Worm (Caenorhabditis elegans) whole organism, L1 larva: Measurements from ENCODE around the gene dsb-2.

Experiments used
- C04F5.9 ChIP-seq: sonication (generic microtip); optimal IDR thresholded peaks from 2 replicates; lab custom pipeline; 2016; ENCODE audit warnings: missing genetic modification characterization, missing compliant biosample characterization
- C16A3.4 ChIP-seq: fragments of 150-350 bp; optimal IDR thresholded peaks from 2 replicates; lab custom pipeline; 2014; ENCODE audit warnings: missing biosample characterization, missing genetic modification characterization
- Y116A8C.19 ChIP-seq: sonication (generic microtip); optimal IDR thresholded peaks from 2 replicates; lab custom pipeline; 2016; ENCODE audit warnings: missing compliant biosample characterization, missing genetic modification characterization, borderline replicate concordance
- aly-2 ChIP-seq: fragments of 150-350 bp; optimal IDR thresholded peaks from 2 replicates; lab custom pipeline; 2014; ENCODE audit warnings: missing biosample characterization, missing genetic modification characterization
- blmp-1 ChIP-seq: fragments of 150-350 bp; optimal IDR thresholded peaks from 2 replicates; lab custom pipeline; 2014; ENCODE audit warnings: missing biosample characterization, missing genetic modification characterization
- ceh-63 ChIP-seq: fragments of 200-800 bp; sonication (Bioruptor generic); optimal IDR thresholded peaks from 2 replicates; lab custom pipeline; 2018; ENCODE audit warnings: mild to moderate bottlenecking, missing genetic modification characterization, missing compliant biosample characterization
- ceh-88 ChIP-seq: fragments of 200-800 bp; sonication (Bioruptor generic); IDR thresholded peaks from 2 replicates; pipeline ENCODE4 v1.3.6; 2022; ENCODE audit warnings: missing genetic modification characterization, missing compliant biosample characterization
- dsc-1 ChIP-seq: sonication (generic microtip); optimal IDR thresholded peaks from 2 replicates; lab custom pipeline; 2016; ENCODE audit warnings: mild to moderate bottlenecking, missing genetic modification characterization, missing compliant biosample characterization
- efl-1 ChIP-seq, 4 experiments: fragments of 150-350 bp; optimal IDR thresholded peaks in 3 of 4; peaks in 1 of 4; 1 replicate in 1 of 4; 2 replicates in 3 of 4; lab custom pipeline; 2014; ENCODE audit warnings: missing biosample characterization in 2 of 4, missing genetic modification characterization in 2 of 4, missing genetic modification reagents in 2 of 4
- egl-27 ChIP-seq, 2 experiments: fragments of 150-350 bp in 1 of 2; sonication (generic microtip); optimal IDR thresholded peaks; 3 replicates each; lab custom pipeline; 2017 to 2018; ENCODE audit warnings: missing biosample characterization in 2 of 2, missing genetic modification characterization in 2 of 2, missing genetic modification reagents in 2 of 2
- elt-2 ChIP-seq: sonication (generic microtip); optimal IDR thresholded peaks from 2 replicates; lab custom pipeline; 2016; ENCODE audit warnings: missing genetic modification characterization, mild to moderate bottlenecking, inconsistent platforms, missing compliant biosample characterization, missing genetic modification reagents
- elt-3 ChIP-seq, 6 experiments: fragments of 150-350 bp in 1 of 6; sonication (generic microtip); optimal IDR thresholded peaks; 2 replicates each; lab custom pipeline; 2017 to 2018; ENCODE audit warnings: missing biosample characterization in 6 of 6, missing genetic modification characterization in 6 of 6, inconsistent platforms in 1 of 6
- fkh-10 ChIP-seq: sonication (generic microtip); optimal IDR thresholded peaks from 2 replicates; lab custom pipeline; 2017; ENCODE audit warnings: missing biosample characterization, missing genetic modification reagents, missing genetic modification characterization
- fkh-4 ChIP-seq: sonication (generic microtip); optimal IDR thresholded peaks from 2 replicates; lab custom pipeline; 2016; ENCODE audit warnings: missing compliant biosample characterization, missing genetic modification characterization, borderline replicate concordance
- fos-1 ChIP-seq: fragments of 150-350 bp; optimal IDR thresholded peaks from 2 replicates; lab custom pipeline; 2014; ENCODE audit warnings: missing biosample characterization, missing genetic modification characterization
- grh-1 ChIP-seq: fragments of 200-800 bp; sonication (Bioruptor generic); IDR thresholded peaks from 2 replicates; pipeline ENCODE4 v1.3.6; 2022; ENCODE audit warnings: missing genetic modification reagents, missing genetic modification characterization, missing compliant biosample characterization
- hlh-17 ChIP-seq: fragments of 200-800 bp; sonication (Bioruptor generic); optimal IDR thresholded peaks from 2 replicates; lab custom pipeline; 2018; ENCODE audit warnings: missing genetic modification characterization, mild to moderate bottlenecking, missing compliant biosample characterization, moderate library complexity, borderline replicate concordance
- hlh-4 ChIP-seq: sonication (generic microtip); optimal IDR thresholded peaks from 2 replicates; lab custom pipeline; 2016; ENCODE audit warnings: mild to moderate bottlenecking, missing genetic modification characterization, missing compliant biosample characterization
- hpl-2 ChIP-seq: fragments of 150-350 bp; optimal IDR thresholded peaks from 2 replicates; lab custom pipeline; 2014; ENCODE audit warnings: missing biosample characterization, missing genetic modification reagents, missing genetic modification characterization
- irx-1 ChIP-seq: sonication (generic microtip); optimal IDR thresholded peaks from 2 replicates; lab custom pipeline; 2016; ENCODE audit warnings: missing genetic modification characterization, missing compliant biosample characterization
- jun-1 ChIP-seq: fragments of 150-350 bp; optimal IDR thresholded peaks from 2 replicates; lab custom pipeline; 2014; ENCODE audit warnings: missing biosample characterization, missing genetic modification reagents, missing genetic modification characterization
- lin-13 ChIP-seq: fragments of 150-350 bp; optimal IDR thresholded peaks from 2 replicates; lab custom pipeline; 2014; ENCODE audit warnings: missing biosample characterization, missing genetic modification reagents, missing genetic modification characterization
- lin-14 ChIP-seq: fragments of 200-800 bp; sonication (Bioruptor generic); optimal IDR thresholded peaks from 2 replicates; lab custom pipeline; 2018; ENCODE audit warnings: mild to moderate bottlenecking, missing genetic modification characterization, moderate library complexity, missing compliant biosample characterization
- lin-35 ChIP-seq, 2 experiments: fragments of 150-350 bp; optimal IDR thresholded peaks; 2 replicates each; lab custom pipeline; 2014; ENCODE audit warnings: missing biosample characterization in 2 of 2, missing genetic modification characterization in 2 of 2, missing genetic modification reagents in 2 of 2
- lin-39 ChIP-seq: fragments of 150-350 bp; optimal IDR thresholded peaks from 2 replicates; lab custom pipeline; 2014; ENCODE audit warnings: missing biosample characterization, missing genetic modification reagents, missing genetic modification characterization
- mdl-1 ChIP-seq, 2 experiments: fragments of 150-350 bp; optimal IDR thresholded peaks; 2 replicates each; lab custom pipeline; 2014 to 2017; ENCODE audit warnings: missing biosample characterization in 2 of 2, missing genetic modification characterization in 2 of 2, inconsistent platforms in 1 of 2
- mef-2 ChIP-seq: fragments of 150-350 bp; optimal IDR thresholded peaks from 2 replicates; lab custom pipeline; 2014; ENCODE audit warnings: missing biosample characterization, missing genetic modification characterization
- mep-1 ChIP-seq: fragments of 150-350 bp; optimal IDR thresholded peaks from 2 replicates; lab custom pipeline; 2014; ENCODE audit warnings: missing biosample characterization, missing genetic modification characterization
- nhr-12 ChIP-seq: sonication (generic microtip); optimal IDR thresholded peaks from 2 replicates; lab custom pipeline; 2017; ENCODE audit warnings: missing biosample characterization, missing genetic modification characterization
- nhr-19 ChIP-seq: fragments of 200-800 bp; sonication (Bioruptor generic); conservative IDR thresholded peaks from 2 replicates; pipeline ENCODE4 v1.3.6; 2022; ENCODE audit warnings: missing genetic modification characterization, missing compliant biosample characterization
- nhr-20 ChIP-seq: sonication (generic microtip); optimal IDR thresholded peaks from 2 replicates; lab custom pipeline; 2016; ENCODE audit warnings: mild to moderate bottlenecking, missing genetic modification characterization, missing compliant biosample characterization
- nhr-237 ChIP-seq: fragments of 150-350 bp; optimal IDR thresholded peaks from 2 replicates; lab custom pipeline; 2014; ENCODE audit warnings: missing biosample characterization, missing genetic modification characterization
- nhr-77 ChIP-seq: fragments of 150-350 bp; optimal IDR thresholded peaks from 2 replicates; lab custom pipeline; 2014; ENCODE audit warnings: missing biosample characterization, missing genetic modification characterization
- nhr-84 ChIP-seq: sonication (generic microtip); optimal IDR thresholded peaks from 2 replicates; lab custom pipeline; 2017; ENCODE audit warnings: missing biosample characterization, missing genetic modification characterization
- snpc-4 ChIP-seq: fragments of 150-350 bp; optimal IDR thresholded peaks from 2 replicates; lab custom pipeline; 2014; ENCODE audit warnings: missing biosample characterization, missing genetic modification characterization
- snu-23 ChIP-seq: sonication (generic microtip); optimal IDR thresholded peaks from 2 replicates; lab custom pipeline; 2016; ENCODE audit warnings: missing genetic modification characterization, missing compliant biosample characterization
- sptf-1 ChIP-seq: fragments of 150-350 bp; optimal IDR thresholded peaks from 2 replicates; lab custom pipeline; 2014; ENCODE audit warnings: missing biosample characterization, missing genetic modification characterization
- swsn-7 ChIP-seq: sonication (generic microtip); optimal IDR thresholded peaks from 2 replicates; lab custom pipeline; 2016; ENCODE audit warnings: missing genetic modification characterization, missing compliant biosample characterization
- tbx-2 ChIP-seq: sonication (generic microtip); optimal IDR thresholded peaks from 2 replicates; lab custom pipeline; 2016; ENCODE audit warnings: missing genetic modification characterization, missing compliant biosample characterization
- tlp-1 ChIP-seq: fragments of 150-350 bp; optimal IDR thresholded peaks from 2 replicates; lab custom pipeline; 2014; ENCODE audit warnings: missing biosample characterization, missing genetic modification characterization
- unc-130 ChIP-seq: fragments of 150-350 bp; optimal IDR thresholded peaks from 2 replicates; lab custom pipeline; 2017; ENCODE audit warnings: missing biosample characterization, missing genetic modification characterization, inconsistent platforms
- unc-30 ChIP-seq: sonication (generic microtip); optimal IDR thresholded peaks from 2 replicates; lab custom pipeline; 2017; ENCODE audit warnings: missing biosample characterization, missing genetic modification characterization
- unc-86 ChIP-seq: sonication (generic microtip); optimal IDR thresholded peaks from 2 replicates; lab custom pipeline; 2016; ENCODE audit warnings: missing genetic modification characterization, missing compliant biosample characterization
- ztf-11 ChIP-seq, 2 experiments: sonication (generic microtip); optimal IDR thresholded peaks; 2 replicates each; lab custom pipeline; 2016 to 2017; ENCODE audit warnings: missing genetic modification characterization in 2 of 2, missing biosample characterization in 1 of 2, missing compliant biosample characterization in 1 of 2

The dsb-2 gene

ce11 chrII:14428834-14429233 lies 17.9 kb downstream of the dsb-2 start:
- TF ChIP-seq egl-27 (tag; optimal IDR thresholded peaks at IDR 0.05; lab: Kevin White, UChicago) (no peak), C04F5.9 (tag; lab: Kevin White, UChicago) (no peak), Y116A8C.19 (tag; lab: Kevin White, UChicago) (no peak), nhr-84 (no peak), nhr-237 (no peak), elt-3 (tag; optimal IDR thresholded peaks at IDR 0.05; lab: Kevin White, UChicago) (no peak), nhr-12 (tag; lab: Kevin White, UChicago) (no peak), unc-30 (tag; lab: Kevin White, UChicago) (no peak), tlp-1 (tag; lab: Kevin White, UChicago) (no peak), ceh-88 (no peak), fkh-10 (no peak), jun-1 (no peak), mdl-1 (tag; optimal IDR thresholded peaks at IDR 0.05; lab: Kevin White, UChicago) (no peak), irx-1 (tag; lab: Kevin White, UChicago) (no peak), nhr-19 (no peak), ceh-63 (GFP tag; lab: Kevin White, UChicago) (no peak), dsc-1 (tag; lab: Kevin White, UChicago) (no peak)

- TF ChIP-seq lin-35 (GFP tag; optimal IDR thresholded peaks at IDR 0.05; lab: Kevin White, UChicago) (no peak), hpl-2 (no peak), lin-14 (GFP tag; lab: Kevin White, UChicago) (peak; percentile 17), grh-1 (GFP tag; lab: Robert Waterston, UW) (no peak), lin-39 (no peak), fkh-4 (tag; lab: Kevin White, UChicago) (no peak)
Observed at ce11 chrII:14432100-14432499, 21.2 kb downstream of the dsb-2 start.

- peak in 1 of 2 experiments; percentile 0 for TF ChIP-seq ztf-11 (tag; optimal IDR thresholded peaks at IDR 0.05; lab: Kevin White, UChicago)
- TF ChIP-seq fkh-10 = no peak
- TF ChIP-seq hlh-17 (GFP tag; lab: Kevin White, UChicago) = no peak
- no peak for TF ChIP-seq efl-1 (optimal IDR thresholded peaks at IDR 0.05; lab: Kevin White, UChicago)
- TF ChIP-seq efl-1 (GFP tag; optimal IDR thresholded peaks at IDR 0.05 in 1 of 2; lab: Kevin White, UChicago) = peak in 1 of 2 experiments; percentile 81
Observed at ce11 chrII:14433712-14434352, 22.9 kb downstream of the dsb-2 start.

DNA sequence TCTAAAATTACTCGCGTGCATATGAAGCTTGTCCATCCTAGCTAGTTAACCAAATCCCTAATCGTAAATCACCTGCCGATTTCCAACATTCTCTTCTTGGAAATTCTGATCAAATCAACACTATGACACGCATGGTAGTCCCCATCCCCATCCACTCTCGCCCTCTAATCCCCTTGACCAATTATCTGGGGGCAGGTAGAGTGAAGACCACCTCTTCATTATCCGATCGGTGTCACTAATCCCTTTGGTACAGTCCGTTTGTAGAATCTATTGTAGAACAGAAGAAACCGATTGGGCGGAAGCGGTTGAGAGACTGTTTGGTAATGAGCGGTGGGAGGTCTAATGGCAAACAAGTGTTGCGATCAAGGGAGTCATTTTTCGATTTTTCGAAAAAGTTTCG lies 26.2 kb downstream of the dsb-2 start:
- peak; percentile 38 for TF ChIP-seq dsc-1 (tag; lab: Kevin White, UChicago)
- no peak for TF ChIP-seq hpl-2
- TF ChIP-seq blmp-1 = peak; percentile 58
- no peak for TF ChIP-seq efl-1 (optimal IDR thresholded peaks at IDR 0.05; lab: Kevin White, UChicago)
- TF ChIP-seq efl-1 (GFP tag; optimal IDR thresholded peaks at IDR 0.05 in 1 of 2; lab: Kevin White, UChicago) = peak in 1 of 2 experiments; percentile 29

DNA sequence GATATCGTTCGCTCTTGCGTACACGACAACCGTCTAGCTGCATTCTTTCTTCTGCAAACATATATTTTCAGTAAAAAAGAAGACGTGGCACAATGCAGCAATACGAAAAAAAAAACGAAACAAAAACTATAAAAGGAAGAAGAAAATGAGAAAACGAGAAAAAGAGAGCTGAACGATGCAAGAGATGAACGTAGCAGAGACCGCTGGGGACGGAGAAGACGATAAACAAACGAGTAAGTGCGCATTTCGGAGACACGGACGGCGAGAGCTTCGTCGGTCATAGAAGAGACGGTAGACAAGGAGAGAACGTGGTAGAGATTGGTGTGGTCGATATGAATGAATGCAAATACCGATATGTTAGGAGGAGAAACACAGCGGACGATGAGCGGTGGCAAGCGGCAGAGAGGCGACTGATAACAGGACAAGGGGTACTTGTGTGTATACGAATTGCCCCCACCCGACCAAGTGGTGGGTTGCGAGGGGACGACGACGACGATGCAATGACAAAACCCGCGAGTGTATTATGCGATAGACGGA lies 27.1 kb downstream of the dsb-2 start, which contains the start of gene K04B12.2:
K04B12.2 (minus strand) TSS at position 51 of the 537 bp plus-strand sequence.
- peak; percentile 4 for TF ChIP-seq lin-13 (GFP tag; lab: Kevin White, UChicago)
- TF ChIP-seq swsn-7 (tag; lab: Kevin White, UChicago) = peak; percentile 59
- TF ChIP-seq ceh-88 = no peak
- peak; percentile 57 for TF ChIP-seq blmp-1
- TF ChIP-seq aly-2 = no peak
- TF ChIP-seq mef-2 = peak; percentile 36
- TF ChIP-seq hlh-4 = no peak
- TF ChIP-seq unc-86 (tag; lab: Kevin White, UChicago) = peak; percentile 2
- TF ChIP-seq sptf-1 (tag; lab: Kevin White, UChicago) = no peak
- peak; percentile 83 for TF ChIP-seq snu-23
- TF ChIP-seq fos-1 = peak; percentile 74
- peak; percentile 79 for TF ChIP-seq mep-1 (tag; lab: Kevin White, UChicago)
- TF ChIP-seq snpc-4 = peak; percentile 60
- TF ChIP-seq tbx-2 (tag; lab: Kevin White, UChicago) = peak; percentile 42
- TF ChIP-seq jun-1 = no peak
- TF ChIP-seq elt-2 = peak; percentile 48
- TF ChIP-seq nhr-20 (tag; lab: Kevin White, UChicago) = peak; percentile 74
- peak; percentile 50 for TF ChIP-seq C16A3.4
- TF ChIP-seq nhr-77 (tag; lab: Kevin White, UChicago) = peak; percentile 83
- no peak for TF ChIP-seq unc-130 (tag; lab: Kevin White, UChicago)
- TF ChIP-seq fkh-10 = no peak
- peak; percentile 64 to 84 for TF ChIP-seq lin-35 (GFP tag; optimal IDR thresholded peaks at IDR 0.05; lab: Kevin White, UChicago)
